Fruit fly (Drosophila melanogaster) whole organism, embryonic: ENCODE results near the gene MED14.

Experiments
- Awh ChIP-seq: fragments of 200-800 bp; sonication (Bioruptor generic); IDR thresholded peaks from 2 replicates; pipeline ENCODE4, ENCODE4 v1.3.6; 2022; ENCODE audit warnings: missing biosample characterization, missing genetic modification characterization
- CG10543 ChIP-seq: fragments of 200-800 bp; sonication (Bioruptor generic); optimal IDR thresholded peaks from 3 replicates; lab custom pipeline; 2017; ENCODE audit warnings: missing biosample characterization, mild to moderate bottlenecking, missing genetic modification characterization, moderate library complexity
- CG11456 ChIP-seq: fragments of 200-800 bp; sonication (Bioruptor generic); IDR thresholded peaks from 3 replicates; pipeline ENCODE4 v1.3.6; 2022; ENCODE audit warnings: missing biosample characterization, missing genetic modification characterization
- CG12391 ChIP-seq: fragments of 200-800 bp; sonication (Bioruptor generic); optimal IDR thresholded peaks from 3 replicates; lab custom pipeline; 2018; ENCODE audit warnings: missing biosample characterization, mild to moderate bottlenecking, missing genetic modification characterization, moderate library complexity
- CG4854 ChIP-seq: fragments of 200-800 bp; sonication (Bioruptor generic); optimal IDR thresholded peaks from 2 replicates; lab custom pipeline; 2016; ENCODE audit warnings: missing biosample characterization, missing genetic modification characterization, inconsistent platforms
- CG9797 ChIP-seq: fragments of 200-800 bp; sonication (Bioruptor generic); optimal IDR thresholded peaks from 3 replicates; lab custom pipeline; 2018; ENCODE audit warnings: missing biosample characterization, mild to moderate bottlenecking, missing genetic modification characterization
- CoRest ChIP-seq: fragments of 200-800 bp; sonication (Bioruptor generic); optimal IDR thresholded peaks from 3 replicates; lab custom pipeline; 2018; ENCODE audit warnings: missing biosample characterization, mild to moderate bottlenecking, missing genetic modification characterization, moderate library complexity
- Deaf1 ChIP-seq: fragments of 200-800 bp; optimal IDR thresholded peaks from 3 replicates; lab custom pipeline; 2019; ENCODE audit warnings: missing biosample characterization, mild to moderate bottlenecking, missing genetic modification characterization, moderate library complexity
- Dek ChIP-seq: fragments of 200-800 bp; sonication (Bioruptor generic); optimal IDR thresholded peaks from 3 replicates; lab custom pipeline; 2019; ENCODE audit warnings: missing biosample characterization, mild to moderate bottlenecking, missing genetic modification characterization, moderate library complexity
- Dref ChIP-seq: fragments of 200-800 bp; sonication (Bioruptor generic); IDR thresholded peaks from 2 replicates; pipeline ENCODE4 v1.3.6; 2022; ENCODE audit warnings: missing biosample characterization, missing genetic modification characterization
- Drgx ChIP-seq: fragments of 200-800 bp; sonication (Bioruptor generic); IDR thresholded peaks from 2 replicates; pipeline ENCODE4 v1.3.6; 2022; ENCODE audit warnings: missing biosample characterization, missing genetic modification characterization
- Eip74EF ChIP-seq, 2 experiments: fragments of 200-800 bp in 1 of 2; fragments of >200 bp in 1 of 2; sonication (Bioruptor generic) in 1 of 2; optimal IDR thresholded peaks; 2 replicates each; lab custom pipeline; 2017 to 2019; ENCODE audit warnings: missing biosample characterization in 2 of 2, missing genetic modification characterization in 2 of 2, mild to moderate bottlenecking in 1 of 2, moderate library complexity in 1 of 2
- H15 ChIP-seq: fragments of 200-800 bp; sonication (Bioruptor generic); IDR thresholded peaks from 3 replicates; pipeline ENCODE4 v1.3.6; 2022; ENCODE audit warnings: missing biosample characterization, missing genetic modification characterization
- HLHmδ ChIP-seq: fragments of 200-800 bp; sonication (Bioruptor generic); optimal IDR thresholded peaks from 2 replicates; lab custom pipeline; 2018; ENCODE audit warnings: missing biosample characterization, mild to moderate bottlenecking, missing genetic modification characterization, moderate library complexity
- Med ChIP-seq: fragments of 200-800 bp; sonication (Bioruptor generic); peaks from one replicate; lab custom pipeline; 2016; ENCODE audit warnings: missing biosample characterization, missing genetic modification characterization, mild to moderate bottlenecking, inconsistent platforms, moderate library complexity
- Ptx1 ChIP-seq: fragments of 200-800 bp; sonication (Bioruptor generic); IDR thresholded peaks from 2 replicates; pipeline ENCODE4 v1.3.6; 2022; ENCODE audit warnings: missing biosample characterization, missing genetic modification characterization
- Rx ChIP-seq: fragments of 200-800 bp; sonication (Bioruptor generic); IDR thresholded peaks from 2 replicates; pipeline ENCODE4 v1.3.6; 2022; ENCODE audit warnings: missing biosample characterization, missing genetic modification characterization
- Vsx1 ChIP-seq: fragments of 200-800 bp; sonication (Bioruptor generic); optimal IDR thresholded peaks from 2 replicates; lab custom pipeline; 2017; ENCODE audit warnings: missing biosample characterization, mild to moderate bottlenecking, missing genetic modification characterization, missing genetic modification reagents
- ara ChIP-seq: fragments of 200-800 bp; sonication (Bioruptor generic); IDR thresholded peaks from 2 replicates; pipeline ENCODE4 v1.3.6; 2022; ENCODE audit warnings: missing biosample characterization, missing genetic modification characterization
- bcd ChIP-seq: fragments of 200-800 bp; sonication (Bioruptor generic); optimal IDR thresholded peaks from 2 replicates; lab custom pipeline; 2017; ENCODE audit warnings: missing biosample characterization, mild to moderate bottlenecking, missing genetic modification characterization
- chinmo ChIP-seq: fragments of 200-800 bp; sonication (Bioruptor generic); IDR thresholded peaks from 4 replicates; pipeline ENCODE4 v1.3.6; 2022; ENCODE audit warnings: missing biosample characterization, missing genetic modification characterization; ENCODE audit not compliant: partially characterized antibody
- crol ChIP-seq: fragments of 200-800 bp; sonication (Bioruptor generic); IDR thresholded peaks from 2 replicates; pipeline ENCODE4 v1.3.6; 2022; ENCODE audit warnings: missing biosample characterization, missing genetic modification characterization
- dati ChIP-seq: fragments of 200-800 bp; sonication (Bioruptor generic); IDR thresholded peaks from 2 replicates; pipeline ENCODE4 v1.3.6; 2022; ENCODE audit warnings: missing biosample characterization, missing genetic modification characterization
- dmrt11E ChIP-seq: fragments of 200-800 bp; sonication (Bioruptor generic); optimal IDR thresholded peaks from 3 replicates; lab custom pipeline; 2018; ENCODE audit warnings: missing biosample characterization, mild to moderate bottlenecking, missing genetic modification characterization, moderate library complexity
- ewg ChIP-seq: fragments of 200-800 bp; sonication (Bioruptor generic); optimal IDR thresholded peaks from 3 replicates; lab custom pipeline; 2017; ENCODE audit warnings: mild to moderate bottlenecking, missing biosample characterization, missing genetic modification reagents, missing genetic modification characterization
- inv ChIP-seq: fragments of 200-800 bp; sonication (Bioruptor generic); IDR thresholded peaks from 2 replicates; pipeline ENCODE4 v1.3.6; 2022; ENCODE audit warnings: missing biosample characterization, missing genetic modification characterization; ENCODE audit not compliant: partially characterized antibody
- kah ChIP-seq: fragments of 200-800 bp; sonication (Bioruptor generic); optimal IDR thresholded peaks from 2 replicates; lab custom pipeline; 2018; ENCODE audit warnings: missing biosample characterization, mild to moderate bottlenecking, missing genetic modification characterization
- lbe ChIP-seq: fragments of 200-800 bp; sonication (Bioruptor generic); optimal IDR thresholded peaks from 2 replicates; lab custom pipeline; 2016; ENCODE audit warnings: missing biosample characterization, mild to moderate bottlenecking, missing genetic modification characterization
- nerfin-2 ChIP-seq: fragments of 200-800 bp; sonication (Bioruptor generic); IDR thresholded peaks from 2 replicates; pipeline ENCODE4 v1.3.6; 2022; ENCODE audit warnings: missing biosample characterization, missing genetic modification characterization; ENCODE audit not compliant: partially characterized antibody
- rib ChIP-seq: fragments of 200-800 bp; sonication (Bioruptor generic); IDR thresholded peaks from 2 replicates; pipeline ENCODE4 v1.3.6; 2022; ENCODE audit warnings: missing biosample characterization, missing genetic modification characterization
- sd ChIP-seq: fragments of 200-800 bp; sonication (Bioruptor generic); optimal IDR thresholded peaks from 3 replicates; lab custom pipeline; 2018; ENCODE audit warnings: missing biosample characterization, mild to moderate bottlenecking, missing genetic modification characterization, moderate library complexity
- sqz ChIP-seq: fragments of 200-800 bp; sonication (Bioruptor generic); optimal IDR thresholded peaks from 3 replicates; lab custom pipeline; 2018; ENCODE audit warnings: missing biosample characterization, mild to moderate bottlenecking, missing genetic modification characterization
- twi ChIP-seq: fragments of 200-800 bp; optimal IDR thresholded peaks from 2 replicates; lab custom pipeline; 2019; ENCODE audit warnings: missing biosample characterization, mild to moderate bottlenecking, missing genetic modification characterization, moderate library complexity
- zen2 ChIP-seq: fragments of 200-800 bp; sonication (Bioruptor generic); IDR thresholded peaks from 3 replicates; pipeline ENCODE4 v1.3.6; 2022; ENCODE audit warnings: missing biosample characterization, missing genetic modification characterization; ENCODE audit not compliant: partially characterized antibody

The MED14 gene

dm6 chr3L:591370-591769, 1.7 kb upstream of the MED14 start (continued):
- TF ChIP-seq CG12391 (tag; lab: Kevin White, UChicago) (peak; percentile 18), dmrt11E (tag; lab: Kevin White, UChicago) (peak; percentile 56)
- TF ChIP-seq, all 482 proteins: peak for 33

- TF ChIP-seq rib (GFP tag; lab: Robert Waterston, UW): 0 out of 2 replicates have a peak, but pooled peaks have one; percentile 26
- TF ChIP-seq twi (tag; lab: Kevin White, UChicago): peak; percentile 66
- peak; percentile 65 for TF ChIP-seq crol (GFP tag; lab: Robert Waterston, UW)
- peak; percentile 36; the same call in 1 of the 2 replicates for TF ChIP-seq ara
- TF ChIP-seq HLHmδ: peak; percentile 82
- peak; percentile 99 for TF ChIP-seq kah
- no peak for TF ChIP-seq Dek
- peak; percentile 46 for TF ChIP-seq Deaf1 (tag; lab: Kevin White, UChicago)
- TF ChIP-seq Dref (GFP tag; lab: Robert Waterston, UW): 0 out of 2 replicates have a peak, but pooled peaks have one; percentile 13
- TF ChIP-seq CG10543 (GFP tag; lab: Kevin White, UChicago): peak; percentile 41
- TF ChIP-seq sqz (GFP tag; lab: Kevin White, UChicago): no peak
Measured at dm6 chr3L:592251-592650, 795 bp upstream of the MED14 start.

dm6 chr3L:601104-601503, 8.1 kb downstream of the MED14 start:
- TF ChIP-seq Rx (GFP tag; lab: Robert Waterston, UW) (no peak), dati (GFP tag; lab: Robert Waterston, UW) (no peak), CG4854 (GFP tag; lab: Kevin White, UChicago) (no peak), lbe (GFP tag; lab: Kevin White, UChicago) (peak; percentile 9)

- TF ChIP-seq zen2 (GFP tag; lab: Robert Waterston, UW) (no peak), bcd (GFP tag; lab: Kevin White, UChicago) (no peak), Awh (peak; percentile 58), chinmo (GFP tag; lab: Robert Waterston, UW) (peak; percentile 88; the same call in 2 of the 4 replicates), sd (tag; lab: Kevin White, UChicago) (peak; percentile 38), Eip74EF (GFP tag; optimal IDR thresholded peaks at IDR 0.05; lab: Kevin White, UChicago) (peak in 1 of 2 experiments; percentile 71), nerfin-2 (GFP tag; lab: Robert Waterston, UW) (0 out of 2 replicates have a peak, but pooled peaks have one; percentile 12), CoRest (no peak)
Measured at dm6 chr3L:601559-602136, 8.6 kb downstream of the MED14 start.

- TF ChIP-seq Ptx1 (GFP tag; lab: Robert Waterston, UW): 0 out of 2 replicates have a peak, but pooled peaks have one; percentile 8
- TF ChIP-seq CG9797 (GFP tag; lab: Kevin White, UChicago): no peak
- no peak for TF ChIP-seq inv (GFP tag; lab: Robert Waterston, UW)
- no peak for TF ChIP-seq Vsx1 (GFP tag; lab: Kevin White, UChicago)
- TF ChIP-seq ewg (GFP tag; lab: Kevin White, UChicago): peak; percentile 3
- peak; percentile 90 for TF ChIP-seq Drgx (GFP tag; lab: Robert Waterston, UW)
- no peak for TF ChIP-seq H15
- TF ChIP-seq CG11456 (GFP tag; lab: Robert Waterston, UW): 0 out of 3 replicates have a peak, but pooled peaks have one; percentile 6
- peak; percentile 44 for TF ChIP-seq Med (GFP tag; lab: Kevin White, UChicago)
- TF ChIP-seq, all 482 proteins: peak for 5
Measured at dm6 chr3L:602531-602930, 9.5 kb downstream of the MED14 start.
